Fruit fly (Drosophila melanogaster) whole organism, embryonic: ENCODE measurements around the gene NdufA3.

Source experiments
- ATbp ChIP-seq: fragments of 200-800 bp; sonication (Bioruptor generic); optimal IDR thresholded peaks from 2 replicates; lab custom pipeline; 2017; ENCODE audit warnings: missing biosample characterization, mild to moderate bottlenecking, missing genetic modification characterization, missing genetic modification reagents
- Antp ChIP-seq: fragments of 200-800 bp; sonication (Bioruptor generic); optimal IDR thresholded peaks from 3 replicates; lab custom pipeline; 2016; ENCODE audit warnings: missing biosample characterization, missing genetic modification characterization
- Atf3 ChIP-seq: fragments of 200-800 bp; sonication (Bioruptor generic); optimal IDR thresholded peaks from 3 replicates; lab custom pipeline; 2016; ENCODE audit warnings: missing biosample characterization, missing genetic modification characterization
- B-H1 ChIP-seq: fragments of 200-800 bp; sonication (Bioruptor generic); IDR thresholded peaks from 3 replicates; pipeline ENCODE4 v1.3.6; 2022; ENCODE audit warnings: missing biosample characterization, missing genetic modification characterization
- Bteb2 ChIP-seq: fragments of 200-800 bp; sonication (Bioruptor generic); optimal IDR thresholded peaks from 2 replicates; lab custom pipeline; 2016; ENCODE audit warnings: missing biosample characterization, missing genetic modification characterization
- CG11560 ChIP-seq: fragments of 200-800 bp; sonication (Bioruptor generic); IDR thresholded peaks from 3 replicates; pipeline ENCODE4 v1.3.6; 2022; ENCODE audit warnings: missing biosample characterization, missing genetic modification characterization
- CG13287 ChIP-seq: fragments of 200-800 bp; sonication (Bioruptor generic); IDR thresholded peaks from 2 replicates; pipeline ENCODE4 v1.3.6; 2022; ENCODE audit warnings: missing biosample characterization, missing genetic modification characterization; ENCODE audit not compliant: partially characterized antibody
- CG14667 ChIP-seq: fragments of 200-800 bp; sonication (Bioruptor generic); IDR thresholded peaks from 2 replicates; pipeline ENCODE4 v1.3.6; 2022; ENCODE audit warnings: missing biosample characterization, missing genetic modification characterization
- CG14710 ChIP-seq: fragments of 200-800 bp; sonication (Bioruptor generic); optimal IDR thresholded peaks from 3 replicates; lab custom pipeline; 2019; ENCODE audit warnings: missing biosample characterization, mild to moderate bottlenecking, missing genetic modification characterization, moderate library complexity
- CG16779 ChIP-seq: fragments of 200-800 bp; sonication (Bioruptor generic); IDR thresholded peaks from 2 replicates; pipeline ENCODE4 v1.3.6; 2022; ENCODE audit warnings: missing biosample characterization, missing genetic modification characterization
- CG17385 ChIP-seq: fragments of 200-800 bp; sonication (Bioruptor generic); optimal IDR thresholded peaks from 3 replicates; lab custom pipeline; 2018; ENCODE audit warnings: missing biosample characterization, mild to moderate bottlenecking, missing genetic modification characterization
- CG1792 ChIP-seq: fragments of 200-800 bp; sonication (Bioruptor generic); optimal IDR thresholded peaks from 2 replicates; lab custom pipeline; 2016; ENCODE audit warnings: missing biosample characterization, missing genetic modification characterization
- CG2116 ChIP-seq: fragments of 200-800 bp; sonication (Bioruptor generic); optimal IDR thresholded peaks from 3 replicates; lab custom pipeline; 2018; ENCODE audit warnings: missing biosample characterization, mild to moderate bottlenecking, missing genetic modification characterization
- CG2199 ChIP-seq: fragments of 200-800 bp; sonication (Bioruptor generic); IDR thresholded peaks from 3 replicates; pipeline ENCODE4 v1.3.6; 2022; ENCODE audit warnings: missing biosample characterization, missing genetic modification characterization
- CG34422 ChIP-seq: fragments of 200-800 bp; sonication (Bioruptor generic); IDR thresholded peaks from 3 replicates; pipeline ENCODE4 v1.3.6; 2022; ENCODE audit warnings: missing biosample characterization, missing genetic modification characterization
- CG4328 ChIP-seq: fragments of 200-800 bp; sonication (Bioruptor generic); optimal IDR thresholded peaks from 3 replicates; lab custom pipeline; 2017; ENCODE audit warnings: missing biosample characterization, missing genetic modification reagents, missing genetic modification characterization
- CG4707 ChIP-seq: fragments of 200-800 bp; sonication (Bioruptor generic); optimal IDR thresholded peaks from 2 replicates; lab custom pipeline; 2018; ENCODE audit warnings: missing biosample characterization, mild to moderate bottlenecking, missing genetic modification characterization, moderate library complexity
- CG5245 ChIP-seq: fragments of 200-800 bp; sonication (Bioruptor generic); optimal IDR thresholded peaks from 3 replicates; lab custom pipeline; 2016; ENCODE audit warnings: missing biosample characterization, missing genetic modification characterization
- CG6689 ChIP-seq: fragments of 200-800 bp; sonication (Bioruptor generic); IDR thresholded peaks from 2 replicates; pipeline ENCODE4 v1.3.6; 2022; ENCODE audit warnings: missing biosample characterization, missing genetic modification characterization
- CG6854 ChIP-seq: fragments of 200-800 bp; sonication (Bioruptor generic); optimal IDR thresholded peaks from 3 replicates; lab custom pipeline; 2017; ENCODE audit warnings: missing biosample characterization, mild to moderate bottlenecking, missing genetic modification characterization
- CG7839 ChIP-seq: fragments of 200-800 bp; sonication (Bioruptor generic); optimal IDR thresholded peaks from 3 replicates; lab custom pipeline; 2018; ENCODE audit warnings: missing biosample characterization, mild to moderate bottlenecking, missing genetic modification characterization, moderate library complexity
- CG8924 ChIP-seq: fragments of 200-800 bp; optimal IDR thresholded peaks from 3 replicates; lab custom pipeline; 2019; ENCODE audit warnings: missing biosample characterization, mild to moderate bottlenecking, missing genetic modification characterization, moderate library complexity
- Chrac-16 ChIP-seq: fragments of 200-800 bp; sonication (Bioruptor generic); optimal IDR thresholded peaks from 3 replicates; lab custom pipeline; 2016; ENCODE audit warnings: missing biosample characterization, missing genetic modification characterization
- Dll ChIP-seq: fragments of 200-800 bp; sonication (Bioruptor generic); IDR thresholded peaks from 4 replicates; pipeline ENCODE4 v1.3.6; 2022; ENCODE audit warnings: missing biosample characterization, missing genetic modification characterization; ENCODE audit not compliant: partially characterized antibody
- Drgx ChIP-seq: fragments of 200-800 bp; sonication (Bioruptor generic); IDR thresholded peaks from 2 replicates; pipeline ENCODE4 v1.3.6; 2022; ENCODE audit warnings: missing biosample characterization, missing genetic modification characterization
- E2f2 ChIP-seq: fragments of 200-800 bp; sonication (Bioruptor generic); IDR thresholded peaks from 2 replicates; pipeline ENCODE4 v1.3.6; 2022; ENCODE audit warnings: missing biosample characterization, missing genetic modification characterization
- Ets65A ChIP-seq: fragments of 200-800 bp; sonication (Bioruptor generic); peaks from one replicate; lab custom pipeline; 2016; ENCODE audit warnings: missing biosample characterization, missing genetic modification characterization
- Kr ChIP-seq: fragments of 200-800 bp; sonication (Bioruptor generic); optimal IDR thresholded peaks from 2 replicates; lab custom pipeline; 2017; ENCODE audit warnings: missing biosample characterization, mild to moderate bottlenecking, missing genetic modification characterization
- NC2α ChIP-seq: fragments of 200-800 bp; sonication (Bioruptor generic); optimal IDR thresholded peaks from 2 replicates; lab custom pipeline; 2016; ENCODE audit warnings: missing biosample characterization, missing genetic modification characterization
- Oaz ChIP-seq: fragments of 200-800 bp; sonication (Bioruptor generic); IDR thresholded peaks from 2 replicates; pipeline ENCODE4 v1.3.6; 2022; ENCODE audit warnings: missing biosample characterization, missing genetic modification characterization
- Oli ChIP-seq: fragments of 200-800 bp; sonication (Bioruptor generic); optimal IDR thresholded peaks from 2 replicates; lab custom pipeline; 2018; ENCODE audit warnings: missing biosample characterization, mild to moderate bottlenecking, missing genetic modification characterization, moderate library complexity
- Ptx1 ChIP-seq: fragments of 200-800 bp; sonication (Bioruptor generic); IDR thresholded peaks from 2 replicates; pipeline ENCODE4 v1.3.6; 2022; ENCODE audit warnings: missing biosample characterization, missing genetic modification characterization
- ab ChIP-seq: fragments of 200-800 bp; sonication (Bioruptor generic); optimal IDR thresholded peaks from 2 replicates; lab custom pipeline; 2016; ENCODE audit warnings: missing biosample characterization, missing genetic modification characterization
- br ChIP-seq: fragments of >200 bp; optimal IDR thresholded peaks from 2 replicates; lab custom pipeline; 2017
- crp ChIP-seq, 2 experiments: fragments of 200-800 bp; sonication (Bioruptor generic); optimal IDR thresholded peaks; 2 replicates in 1 of 2; 3 replicates in 1 of 2; lab custom pipeline; 2017; ENCODE audit warnings: missing biosample characterization in 2 of 2, missing genetic modification characterization in 2 of 2, mild to moderate bottlenecking in 1 of 2, moderate library complexity in 1 of 2
- dati ChIP-seq: fragments of 200-800 bp; sonication (Bioruptor generic); IDR thresholded peaks from 2 replicates; pipeline ENCODE4 v1.3.6; 2022; ENCODE audit warnings: missing biosample characterization, missing genetic modification characterization
- ewg ChIP-seq: fragments of 200-800 bp; sonication (Bioruptor generic); optimal IDR thresholded peaks from 3 replicates; lab custom pipeline; 2017; ENCODE audit warnings: mild to moderate bottlenecking, missing biosample characterization, missing genetic modification reagents, missing genetic modification characterization
- grn ChIP-seq: fragments of 200-800 bp; sonication (Bioruptor generic); optimal IDR thresholded peaks from 3 replicates; lab custom pipeline; 2017; ENCODE audit warnings: missing biosample characterization, missing genetic modification characterization
- kah ChIP-seq: fragments of 200-800 bp; sonication (Bioruptor generic); optimal IDR thresholded peaks from 2 replicates; lab custom pipeline; 2018; ENCODE audit warnings: missing biosample characterization, mild to moderate bottlenecking, missing genetic modification characterization
- kay ChIP-seq: fragments of 200-800 bp; sonication (Bioruptor generic); optimal IDR thresholded peaks from 2 replicates; lab custom pipeline; 2016; ENCODE audit warnings: missing biosample characterization, missing genetic modification characterization
- lola ChIP-seq, 3 experiments: fragments of >200 bp in 2 of 3; fragments of 200-800 bp in 1 of 3; sonication (Bioruptor generic) in 1 of 3; optimal IDR thresholded peaks; 2 replicates each; lab custom pipeline; 2017 to 2019; ENCODE audit warnings: missing biosample characterization in 3 of 3, missing genetic modification characterization in 3 of 3, mild to moderate bottlenecking in 1 of 3, moderate library complexity in 1 of 3
- luna ChIP-seq: fragments of 200-800 bp; sonication (Bioruptor generic); optimal IDR thresholded peaks from 2 replicates; lab custom pipeline; 2016; ENCODE audit warnings: missing biosample characterization, missing genetic modification characterization
- maf-S ChIP-seq: fragments of 200-800 bp; sonication (Bioruptor generic); optimal IDR thresholded peaks from 2 replicates; lab custom pipeline; 2016; ENCODE audit warnings: missing biosample characterization, missing genetic modification characterization
- mld ChIP-seq: fragments of 200-800 bp; sonication (Bioruptor generic); IDR thresholded peaks from 3 replicates; pipeline ENCODE4 v1.3.6; 2022; ENCODE audit warnings: missing biosample characterization, missing genetic modification characterization; ENCODE audit not compliant: partially characterized antibody
- otp ChIP-seq: fragments of 200-800 bp; sonication (Bioruptor generic); IDR thresholded peaks from 3 replicates; pipeline ENCODE4, ENCODE4 v1.3.6; 2022; ENCODE audit warnings: missing biosample characterization, missing genetic modification characterization
- peb ChIP-seq: fragments of 200-800 bp; sonication (Bioruptor generic); IDR thresholded peaks from 2 replicates; pipeline ENCODE4 v1.3.6; 2022; ENCODE audit warnings: missing biosample characterization, missing genetic modification characterization
- schlank ChIP-seq: fragments of 200-800 bp; sonication (Bioruptor generic); optimal IDR thresholded peaks from 2 replicates; lab custom pipeline; 2018; ENCODE audit warnings: missing biosample characterization, mild to moderate bottlenecking, missing genetic modification characterization
- slbo ChIP-seq: fragments of 200-800 bp; sonication (Bioruptor generic); IDR thresholded peaks from 2 replicates; pipeline ENCODE4 v1.3.6; 2022; ENCODE audit warnings: missing biosample characterization, missing genetic modification characterization
- slp2 ChIP-seq: fragments of 200-800 bp; sonication (Bioruptor generic); optimal IDR thresholded peaks from 2 replicates; lab custom pipeline; 2016; ENCODE audit warnings: missing biosample characterization, missing genetic modification characterization
- tio ChIP-seq: fragments of 200-800 bp; sonication (Bioruptor generic); optimal IDR thresholded peaks from 2 replicates; lab custom pipeline; 2017; ENCODE audit warnings: missing biosample characterization, missing genetic modification characterization, inconsistent platforms
- usp ChIP-seq: fragments of >200 bp; optimal IDR thresholded peaks from 2 replicates; lab custom pipeline; 2017; ENCODE audit warnings: missing biosample characterization, missing genetic modification characterization
- wor ChIP-seq: fragments of 200-800 bp; sonication (Bioruptor generic); IDR thresholded peaks from 2 replicates; pipeline ENCODE4 v1.3.6; 2022; ENCODE audit warnings: missing biosample characterization, missing genetic modification characterization

NdufA3 gene

dm6 chrX:9141219-9141618, 18.6 kb downstream of the NdufA3 start (continued):
- TF ChIP-seq ewg (GFP tag; lab: Kevin White, UChicago) (peak; percentile 53), CG11560 (tag; lab: Robert Waterston, UW) (peak; percentile 65; the same call in 2 of the 3 replicates), Oaz (peak; percentile 75), Drgx (peak; percentile 87), CG2199 (GFP tag; lab: Robert Waterston, UW) (peak; percentile 87; the same call in 2 of the 3 replicates), schlank (tag; lab: Kevin White, UChicago) (peak; percentile 16), Bteb2 (no peak), CG8924 (tag; lab: Kevin White, UChicago) (peak; percentile 69), slp2 (GFP tag; lab: Kevin White, UChicago) (peak; percentile 58), CG14667 (peak; percentile 88), CG4707 (GFP tag; lab: Kevin White, UChicago) (peak; percentile 45), usp (no peak), Kr (GFP tag; lab: Kevin White, UChicago) (no peak), Chrac-16 (GFP tag; lab: Kevin White, UChicago) (peak; percentile 63), ATbp (GFP tag; lab: Kevin White, UChicago) (peak; percentile 74), kay (GFP tag; lab: Kevin White, UChicago) (peak; percentile 21), crp (GFP tag; optimal IDR thresholded peaks at IDR 0.05; lab: Kevin White, UChicago) (peak in 1 of 2 experiments; percentile 22), mld (GFP tag; lab: Robert Waterston, UW) (no peak), ab (peak; percentile 8), luna (GFP tag; lab: Kevin White, UChicago) (no peak), CG14710 (tag; lab: Kevin White, UChicago) (peak; percentile 68), grn (peak; percentile 31), Antp (GFP tag; lab: Kevin White, UChicago) (peak; percentile 86), dati (GFP tag; lab: Robert Waterston, UW) (peak; percentile 67), CG6854 (GFP tag; lab: Kevin White, UChicago) (peak; percentile 29), NC2α (peak; percentile 40), CG2116 (GFP tag; lab: Kevin White, UChicago) (peak; percentile 5), slbo (peak; percentile 82), maf-S (GFP tag; lab: Kevin White, UChicago) (peak; percentile 37), CG17385 (GFP tag; lab: Kevin White, UChicago) (no peak), E2f2 (GFP tag; lab: Robert Waterston, UW) (peak; percentile 42), Ptx1 (GFP tag; lab: Robert Waterston, UW) (peak; percentile 85), CG13287 (GFP tag; lab: Robert Waterston, UW) (no peak), tio (GFP tag; lab: Kevin White, UChicago) (no peak), B-H1 (GFP tag; lab: Robert Waterston, UW) (peak; percentile 71), Oli (tag; lab: Kevin White, UChicago) (peak; percentile 71), Dll (GFP tag; lab: Robert Waterston, UW) (no peak), CG4328 (GFP tag; lab: Kevin White, UChicago) (peak; percentile 2), CG6689 (peak; percentile 82), CG7839 (tag; lab: Kevin White, UChicago) (peak; percentile 51), Ets65A (GFP tag; lab: Kevin White, UChicago) (peak; percentile 92), wor (GFP tag; lab: Robert Waterston, UW) (peak; percentile 75; the same call in 1 of the 2 replicates), CG34422 (GFP tag; lab: Robert Waterston, UW) (peak; percentile 88), CG16779 (GFP tag; lab: Robert Waterston, UW) (peak; percentile 52; the same call in 1 of the 2 replicates), br (lab: Kevin White, UChicago) (no peak), peb (GFP tag; lab: Robert Waterston, UW) (peak; percentile 77), CG5245 (GFP tag; lab: Kevin White, UChicago) (peak; percentile 57), Atf3 (GFP tag; lab: Kevin White, UChicago) (peak; percentile 45), lola (GFP tag; optimal IDR thresholded peaks at IDR 0.05; lab: Kevin White, UChicago) (peak in 1 of 3 experiments; percentile 67), CG1792 (peak; percentile 63), otp (GFP tag; lab: Robert Waterston, UW) (peak; percentile 88), kah (GFP tag; lab: Kevin White, UChicago) (peak; percentile 18)
